Worm (Caenorhabditis elegans): ENCODE data around the gene fbxb-15.
"Not testable (repeated sequence)": the region's sequence is repeated elsewhere in the genome, so short reads cannot be mapped to it uniquely, and the experiment has no call there.

The fbxb-15 gene

DNA sequence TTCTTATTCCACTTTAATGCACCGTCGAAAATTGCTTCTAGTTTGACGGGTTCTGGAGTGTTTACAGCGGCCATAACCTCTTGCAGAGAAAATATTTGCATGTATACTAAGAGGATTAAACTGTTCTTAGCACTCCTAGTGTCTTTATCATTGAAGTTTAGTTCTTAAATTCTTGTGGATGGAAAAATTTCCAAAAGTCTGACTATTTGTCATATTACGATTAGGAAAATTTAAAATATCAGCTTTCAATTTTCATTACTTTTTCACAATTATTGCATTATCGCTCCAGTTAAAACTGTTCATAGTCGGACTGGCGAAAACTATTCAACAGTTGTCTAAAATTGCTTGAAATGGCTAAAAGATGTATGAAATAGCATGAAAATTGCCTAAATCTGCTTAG is 7.6 kb upstream of the fbxb-15 start, which contains the start of gene ZC204.13:
ZC204.13 (minus strand) TSS at position 101 of the 400 bp plus-strand sequence.
- not testable (repeated sequence) for TF ChIP-seq ceh-36 (tag; optimal IDR thresholded peaks at IDR 0.05); ama-1 (optimal IDR thresholded peaks at IDR 0.05); ets-7 (tag; optimal IDR thresholded peaks at IDR 0.05)

DNA sequence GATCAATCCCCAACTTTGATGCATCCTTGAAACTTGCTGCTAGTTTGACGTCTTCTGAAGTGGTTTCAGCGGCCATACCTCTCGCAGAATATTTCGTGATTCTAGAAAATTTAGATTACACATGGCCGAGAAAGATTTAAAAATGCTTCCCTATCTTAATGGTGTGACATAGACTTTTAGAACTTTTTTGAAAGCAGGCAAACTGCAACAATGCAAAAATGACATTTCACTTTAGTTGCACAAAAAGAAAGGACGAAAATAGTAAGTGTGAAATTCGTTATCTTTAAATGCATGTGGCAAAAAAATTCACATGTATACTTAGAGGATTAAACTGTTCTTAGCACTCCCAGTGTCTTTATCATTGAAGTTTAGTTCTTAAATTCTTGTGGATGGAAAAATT is 3.9 kb upstream of the fbxb-15 start, which contains the start of gene ZC204.12:
ZC204.12 (minus strand) TSS at position 101 of the 400 bp plus-strand sequence.
- no peak for TF ChIP-seq hnd-1 (tag; optimal IDR thresholded peaks at IDR 0.05)
- no peak for TF ChIP-seq sea-1 (GFP tag; conservative IDR thresholded peaks at IDR 0.05)
- TF ChIP-seq aly-1 (tag; optimal IDR thresholded peaks at IDR 0.05): no peak
- TF ChIP-seq ama-1 (optimal IDR thresholded peaks at IDR 0.05): no peak
- no peak for TF ChIP-seq scrt-1 (GFP tag; IDR thresholded peaks at IDR 0.05)
- TF ChIP-seq F13C5.2 (tag; optimal IDR thresholded peaks at IDR 0.05): no peak

DNA sequence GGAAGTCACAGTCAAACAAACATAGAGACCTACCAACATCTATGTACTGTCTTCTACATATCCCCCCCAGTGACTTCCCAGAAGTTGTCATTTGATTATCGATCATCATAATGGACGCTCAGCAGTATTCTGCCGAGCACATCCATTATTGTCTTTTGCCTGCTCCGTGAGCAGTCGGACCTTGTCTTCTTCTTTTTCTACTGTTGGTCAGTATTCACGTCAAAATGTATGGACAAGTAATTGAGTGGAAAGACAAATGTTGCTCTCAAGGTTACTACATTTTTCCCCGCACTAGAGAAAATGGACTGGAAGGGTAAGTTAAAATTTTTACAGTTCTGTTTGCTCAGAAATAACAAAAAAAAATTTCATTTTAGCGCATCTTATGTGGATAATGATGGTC is 1.6 kb upstream of the fbxb-15 start, which contains the start of gene btb-12:
btb-12 (plus strand) TSS at position 301 of the 400 bp plus-strand sequence.
- no peak for TF ChIP-seq pes-1 (GFP tag; IDR thresholded peaks at IDR 0.05)
- no peak for TF ChIP-seq sea-1 (GFP tag; conservative IDR thresholded peaks at IDR 0.05)
- no peak for TF ChIP-seq aly-1 (tag; optimal IDR thresholded peaks at IDR 0.05)
- TF ChIP-seq hmbx-1 (tag; optimal IDR thresholded peaks at IDR 0.05): no peak
- no peak for TF ChIP-seq ama-1 (optimal IDR thresholded peaks at IDR 0.05)
- no peak for TF ChIP-seq hmg-4 (GFP tag; optimal IDR thresholded peaks at IDR 0.05)
- TF ChIP-seq tra-4 (tag; optimal IDR thresholded peaks at IDR 0.05): no peak
- no peak for TF ChIP-seq flt-1 (GFP tag; IDR thresholded peaks at IDR 0.05)
- TF ChIP-seq ceh-36 (tag; optimal IDR thresholded peaks at IDR 0.05): no peak
- TF ChIP-seq scrt-1 (GFP tag; IDR thresholded peaks at IDR 0.05): no peak
- TF ChIP-seq F13C5.2 (tag; optimal IDR thresholded peaks at IDR 0.05): no peak
- no peak for TF ChIP-seq ets-7 (tag; optimal IDR thresholded peaks at IDR 0.05)

DNA sequence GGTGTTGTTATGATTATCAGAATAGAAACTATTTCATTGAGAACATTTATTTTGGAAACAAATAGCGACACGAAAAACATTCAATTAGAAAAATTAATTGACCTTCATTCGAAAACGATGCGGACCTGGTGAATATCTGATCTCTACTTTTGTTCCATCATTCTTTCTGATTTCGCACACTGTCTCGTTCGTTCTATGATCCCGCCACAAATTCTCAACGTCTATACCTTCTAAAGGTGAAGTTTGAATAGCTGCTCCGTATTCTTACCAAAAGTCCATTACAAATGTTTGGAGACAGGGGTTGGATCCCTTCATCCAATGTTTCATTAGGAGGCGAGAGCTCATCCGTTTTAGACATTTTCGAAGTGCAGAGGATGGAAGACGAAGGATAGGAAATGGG is 1.5 kb downstream of the fbxb-15 start, which contains the start of gene fbxb-16:
fbxb-16 (minus strand) TSS at position 101 of the 400 bp plus-strand sequence.
- no peak for TF ChIP-seq tra-4 (tag; optimal IDR thresholded peaks at IDR 0.05)
- no peak for TF ChIP-seq hnd-1 (tag; optimal IDR thresholded peaks at IDR 0.05)

DNA sequence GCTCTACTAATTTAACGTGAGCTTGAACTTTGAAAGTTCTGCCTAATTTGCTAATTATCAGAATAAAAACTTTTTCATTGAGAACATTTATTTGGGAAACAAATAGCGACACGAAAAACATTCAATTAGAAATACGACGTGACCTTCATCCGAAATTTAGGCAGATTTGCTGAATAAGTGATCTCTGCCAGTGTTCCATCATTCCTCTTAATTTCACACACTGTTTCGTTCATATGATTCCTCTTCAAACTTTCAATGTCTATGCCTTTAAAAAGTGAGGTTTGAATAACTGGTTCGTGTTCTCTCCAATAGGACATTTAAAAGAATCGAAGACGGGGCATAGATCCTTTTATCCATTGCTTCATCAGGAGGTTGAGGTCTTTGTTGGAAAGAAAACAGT is 2.8 kb downstream of the fbxb-15 start, which contains the start of gene fbxb-20:
fbxb-20 (minus strand) TSS at position 101 of the 400 bp plus-strand sequence.
- TF ChIP-seq hmbx-1 (tag; optimal IDR thresholded peaks at IDR 0.05): no peak
- no peak for TF ChIP-seq ets-7 (tag; optimal IDR thresholded peaks at IDR 0.05)
- no peak for TF ChIP-seq sea-1 (GFP tag; conservative IDR thresholded peaks at IDR 0.05)
- no peak for TF ChIP-seq F13C5.2 (tag; optimal IDR thresholded peaks at IDR 0.05)
- no peak for TF ChIP-seq ceh-13 (GFP tag; optimal IDR thresholded peaks at IDR 0.05)
- no peak for TF ChIP-seq pes-1 (GFP tag; IDR thresholded peaks at IDR 0.05)
- no peak for TF ChIP-seq tbx-11 (GFP tag; IDR thresholded peaks at IDR 0.05)
- no peak for TF ChIP-seq tbx-37 (GFP tag; conservative IDR thresholded peaks at IDR 0.05)
- no peak for TF ChIP-seq tra-4 (tag; optimal IDR thresholded peaks at IDR 0.05)
- TF ChIP-seq hmg-4 (GFP tag; optimal IDR thresholded peaks at IDR 0.05): no peak
- TF ChIP-seq ceh-36 (tag; optimal IDR thresholded peaks at IDR 0.05): no peak
- TF ChIP-seq aly-1 (tag; optimal IDR thresholded peaks at IDR 0.05): no peak
- TF ChIP-seq flt-1 (GFP tag; IDR thresholded peaks at IDR 0.05): no peak
- TF ChIP-seq scrt-1 (GFP tag; IDR thresholded peaks at IDR 0.05): no peak
- TF ChIP-seq B0310.2 (tag; optimal IDR thresholded peaks at IDR 0.05): no peak
- no peak for TF ChIP-seq hnd-1 (tag; optimal IDR thresholded peaks at IDR 0.05)
- TF ChIP-seq ama-1 (optimal IDR thresholded peaks at IDR 0.05): no peak

DNA sequence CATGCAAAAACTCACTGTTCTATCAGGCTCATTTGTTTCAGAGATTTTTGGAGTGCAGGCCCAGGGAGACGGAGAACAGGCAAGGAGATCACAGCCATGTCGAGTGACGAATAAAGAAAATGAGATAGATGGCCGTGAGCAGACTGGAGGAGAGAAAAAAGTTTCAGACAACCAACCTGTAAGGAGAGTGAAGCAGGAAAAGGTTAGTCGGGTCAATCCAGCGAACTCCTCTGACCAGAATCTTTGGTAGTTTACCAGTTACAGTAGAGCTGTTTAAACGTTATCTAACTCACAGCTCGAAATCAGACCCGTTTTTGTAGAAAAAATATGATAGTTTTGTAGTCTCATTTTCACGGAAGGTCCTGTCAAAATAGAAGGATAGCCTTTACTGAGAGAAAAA is 4.5 kb downstream of the fbxb-15 start, which contains the start of gene fbxb-21:
fbxb-21 (minus strand) TSS at position 101 of the 400 bp plus-strand sequence.
- no peak for TF ChIP-seq ama-1 (optimal IDR thresholded peaks at IDR 0.05)
- no peak for TF ChIP-seq hmbx-1 (tag; optimal IDR thresholded peaks at IDR 0.05)
- no peak for TF ChIP-seq pes-1 (GFP tag; IDR thresholded peaks at IDR 0.05)
- TF ChIP-seq F13C5.2 (tag; optimal IDR thresholded peaks at IDR 0.05): no peak
- TF ChIP-seq tra-4 (tag; optimal IDR thresholded peaks at IDR 0.05): no peak
- TF ChIP-seq tbx-37 (GFP tag; conservative IDR thresholded peaks at IDR 0.05): no peak
- TF ChIP-seq sea-1 (GFP tag; conservative IDR thresholded peaks at IDR 0.05): no peak
- no peak for TF ChIP-seq hnd-1 (tag; optimal IDR thresholded peaks at IDR 0.05)
- no peak for TF ChIP-seq ceh-13 (GFP tag; optimal IDR thresholded peaks at IDR 0.05)
- no peak for TF ChIP-seq tbx-11 (GFP tag; IDR thresholded peaks at IDR 0.05)
- TF ChIP-seq ets-7 (tag; optimal IDR thresholded peaks at IDR 0.05): no peak
- no peak for TF ChIP-seq flt-1 (GFP tag; IDR thresholded peaks at IDR 0.05)
- TF ChIP-seq B0310.2 (tag; optimal IDR thresholded peaks at IDR 0.05): no peak

DNA sequence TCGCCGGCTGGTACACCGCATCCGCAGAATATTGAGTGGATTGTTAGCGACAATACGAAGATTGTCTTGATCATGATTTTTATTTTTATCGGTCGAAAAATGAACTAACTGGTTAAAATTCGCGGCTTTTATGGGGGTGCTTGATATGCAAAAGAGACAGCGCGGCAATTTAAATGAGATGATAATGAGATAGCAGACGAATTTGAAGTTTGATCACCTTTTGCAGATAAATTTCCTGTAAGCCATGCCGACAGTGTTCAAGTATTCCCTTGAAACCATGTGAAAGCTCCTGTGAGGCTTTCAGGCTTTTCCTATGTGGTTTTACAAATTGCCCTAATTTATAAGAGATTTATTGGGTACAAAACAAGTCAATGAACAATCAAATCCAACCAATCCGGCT is 7.1 kb downstream of the fbxb-15 start, which contains the start of gene ZC204.17:
ZC204.17 (minus strand) TSS at position 101 of the 400 bp plus-strand sequence.
- TF ChIP-seq ceh-36 (tag; optimal IDR thresholded peaks at IDR 0.05) (no peak), aly-1 (tag; optimal IDR thresholded peaks at IDR 0.05) (no peak), hmg-4 (GFP tag; optimal IDR thresholded peaks at IDR 0.05) (no peak), ets-7 (tag; optimal IDR thresholded peaks at IDR 0.05) (no peak), F13C5.2 (tag; optimal IDR thresholded peaks at IDR 0.05) (no peak), tra-4 (tag; optimal IDR thresholded peaks at IDR 0.05) (no peak), tbx-11 (GFP tag; IDR thresholded peaks at IDR 0.05) (no peak)

DNA sequence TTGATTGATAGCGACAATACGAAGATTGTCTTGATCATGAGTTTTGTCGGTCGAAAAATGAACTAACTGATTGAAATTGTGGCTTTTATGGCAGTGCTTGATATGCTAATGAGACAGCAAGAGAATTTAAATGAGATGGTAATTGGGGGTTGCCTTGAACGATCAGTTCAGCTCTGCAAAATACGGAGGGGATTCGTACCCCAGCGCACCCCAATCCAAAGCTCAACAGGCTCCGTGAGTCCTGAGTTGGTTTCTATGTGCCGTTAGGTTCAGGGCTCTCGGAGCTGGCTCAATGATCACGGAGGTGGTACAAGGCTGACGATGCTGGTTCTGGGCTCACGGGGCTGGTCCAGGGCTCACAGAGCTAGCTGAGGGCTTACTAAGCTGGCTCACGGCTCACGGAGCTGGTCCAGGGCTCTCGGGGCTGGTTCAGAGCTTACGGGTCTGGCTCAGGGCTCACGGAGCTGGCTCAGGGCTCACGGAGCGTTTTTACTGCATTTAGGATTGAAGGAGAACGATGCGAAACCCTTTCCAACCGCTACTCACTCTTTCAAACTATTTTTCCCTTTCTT is 8.4 kb downstream of the fbxb-15 start, which contains the start of gene ZC204.6:
ZC204.6 (minus strand) TSS at position 51 of the 572 bp plus-strand sequence.
- TF ChIP-seq ceh-13 (GFP tag; optimal IDR thresholded peaks at IDR 0.05) (no peak), hmg-4 (GFP tag; optimal IDR thresholded peaks at IDR 0.05) (no peak), ceh-36 (tag; optimal IDR thresholded peaks at IDR 0.05) (no peak), hmbx-1 (tag; optimal IDR thresholded peaks at IDR 0.05) (no peak), tbx-11 (GFP tag; IDR thresholded peaks at IDR 0.05) (no peak), tbx-37 (GFP tag; conservative IDR thresholded peaks at IDR 0.05) (no peak), ama-1 (optimal IDR thresholded peaks at IDR 0.05) (no peak), flt-1 (GFP tag; IDR thresholded peaks at IDR 0.05) (no peak)

Data from whole organism, early embryonic.